Worm (Caenorhabditis elegans) whole organism, late embryonic: ENCODE results near the gene F53G2.13.

ENCODE experiments used
- F13H6.1 ChIP-seq: sonication (generic microtip); optimal IDR thresholded peaks from 2 replicates; lab custom pipeline; 2016; ENCODE audit warnings: missing genetic modification characterization, missing compliant biosample characterization
- K02D7.2 ChIP-seq: sonication (generic microtip); optimal IDR thresholded peaks from 2 replicates; lab custom pipeline; 2017; ENCODE audit warnings: mild to moderate bottlenecking, missing genetic modification characterization, missing compliant biosample characterization
- K09A11.1 ChIP-seq: sonication (generic microtip); optimal IDR thresholded peaks from 2 replicates; lab custom pipeline; 2017; ENCODE audit warnings: antibody characterized with exemption, mild to moderate bottlenecking, missing genetic modification characterization, missing compliant biosample characterization; ENCODE audit not compliant: insufficient read depth
- T23F11.4 ChIP-seq: fragments of 200-800 bp; sonication (Bioruptor generic); optimal IDR thresholded peaks from 2 replicates; lab custom pipeline; 2018; ENCODE audit warnings: mild to moderate bottlenecking, missing genetic modification characterization, missing compliant biosample characterization
- Y22D7AL.16 ChIP-seq: sonication (generic microtip); optimal IDR thresholded peaks from 2 replicates; lab custom pipeline; 2016; ENCODE audit warnings: missing genetic modification characterization, missing compliant biosample characterization
- ahr-1 ChIP-seq: sonication (generic microtip); optimal IDR thresholded peaks from 2 replicates; lab custom pipeline; 2016; ENCODE audit warnings: missing genetic modification characterization, missing compliant biosample characterization
- ama-1 ChIP-seq: fragments of 150-350 bp; optimal IDR thresholded peaks from 2 replicates; lab custom pipeline; 2014
- ceh-18 ChIP-seq: sonication (generic microtip); optimal IDR thresholded peaks from 2 replicates; lab custom pipeline; 2016; ENCODE audit warnings: missing genetic modification characterization, missing compliant biosample characterization
- ceh-2 ChIP-seq: sonication (generic microtip); optimal IDR thresholded peaks from 2 replicates; lab custom pipeline; 2016; ENCODE audit warnings: missing genotype, missing genetic modification characterization, missing compliant biosample characterization
- ceh-22 ChIP-seq: sonication (generic microtip); optimal IDR thresholded peaks from 2 replicates; lab custom pipeline; 2017; ENCODE audit warnings: missing biosample characterization, missing genetic modification characterization
- ceh-31 ChIP-seq: sonication (generic microtip); optimal IDR thresholded peaks from 2 replicates; lab custom pipeline; 2016; ENCODE audit warnings: missing genetic modification characterization, missing compliant biosample characterization
- ceh-34 ChIP-seq: sonication (generic microtip); optimal IDR thresholded peaks from 2 replicates; lab custom pipeline; 2016; ENCODE audit warnings: mild to moderate bottlenecking, missing genetic modification characterization, missing compliant biosample characterization
- ceh-6 ChIP-seq: fragments of 200-800 bp; sonication (Bioruptor generic); optimal IDR thresholded peaks from 2 replicates; lab custom pipeline; 2018; ENCODE audit warnings: mild to moderate bottlenecking, missing genetic modification characterization, missing compliant biosample characterization
- dve-1 ChIP-seq: sonication (generic microtip); optimal IDR thresholded peaks from 2 replicates; lab custom pipeline; 2017; ENCODE audit warnings: antibody characterized with exemption, mild to moderate bottlenecking, missing genetic modification characterization, missing compliant biosample characterization
- eyg-1 ChIP-seq: sonication (generic microtip); optimal IDR thresholded peaks from 2 replicates; lab custom pipeline; 2016; ENCODE audit warnings: missing genotype, missing genetic modification characterization, missing compliant biosample characterization
- fax-1 ChIP-seq: sonication (generic microtip); optimal IDR thresholded peaks from 2 replicates; lab custom pipeline; 2016; ENCODE audit warnings: missing genotype, missing genetic modification characterization, missing compliant biosample characterization
- fkh-10 ChIP-seq: fragments of 150-350 bp; optimal IDR thresholded peaks from 2 replicates; lab custom pipeline; 2014; ENCODE audit warnings: missing biosample characterization, missing genetic modification reagents, missing genetic modification characterization
- gmeb-2 ChIP-seq: sonication (generic microtip); optimal IDR thresholded peaks from 2 replicates; lab custom pipeline; 2016; ENCODE audit warnings: missing genetic modification characterization, inconsistent platforms, missing compliant biosample characterization
- hlh-6 ChIP-seq: sonication (generic microtip); optimal IDR thresholded peaks from 2 replicates; lab custom pipeline; 2016; ENCODE audit warnings: missing genotype, missing genetic modification characterization, missing compliant biosample characterization
- hlh-8 ChIP-seq: sonication (generic microtip); optimal IDR thresholded peaks from 2 replicates; lab custom pipeline; 2016; ENCODE audit warnings: missing genotype, missing genetic modification characterization, missing compliant biosample characterization
- lin-11 ChIP-seq: fragments of 200-800 bp; sonication (Bioruptor generic); optimal IDR thresholded peaks from 2 replicates; lab custom pipeline; 2018; ENCODE audit warnings: mild to moderate bottlenecking, missing genetic modification characterization, missing compliant biosample characterization
- nhr-11 ChIP-seq: fragments of 150-350 bp; optimal IDR thresholded peaks from 2 replicates; lab custom pipeline; 2014; ENCODE audit warnings: missing biosample characterization, missing genetic modification characterization
- nhr-232 ChIP-seq: sonication (generic microtip); optimal IDR thresholded peaks from 2 replicates; lab custom pipeline; 2016; ENCODE audit warnings: missing genetic modification characterization, missing compliant biosample characterization
- odd-2 ChIP-seq: sonication (generic microtip); optimal IDR thresholded peaks from 2 replicates; lab custom pipeline; 2017; ENCODE audit warnings: antibody characterized with exemption, mild to moderate bottlenecking, missing genetic modification characterization, missing compliant biosample characterization
- pag-3 ChIP-seq: sonication (generic microtip); optimal IDR thresholded peaks from 2 replicates; lab custom pipeline; 2016; ENCODE audit warnings: missing compliant biosample characterization, missing genetic modification characterization, borderline replicate concordance
- pat-9 ChIP-seq: fragments of 200-800 bp; sonication (Bioruptor generic); optimal IDR thresholded peaks from 2 replicates; lab custom pipeline; 2018; ENCODE audit warnings: mild to moderate bottlenecking, missing genetic modification characterization, moderate library complexity, missing compliant biosample characterization
- pax-1 ChIP-seq: fragments of 150-350 bp; optimal IDR thresholded peaks from 2 replicates; lab custom pipeline; 2014; ENCODE audit warnings: missing biosample characterization, missing genetic modification characterization
- pha-4 ChIP-seq: fragments of 150-350 bp; optimal IDR thresholded peaks from 2 replicates; lab custom pipeline; 2018; ENCODE audit warnings: missing biosample characterization, missing genetic modification reagents, missing genetic modification characterization
- pqm-1 ChIP-seq: sonication (generic microtip); optimal IDR thresholded peaks from 2 replicates; lab custom pipeline; 2016; ENCODE audit warnings: missing genetic modification characterization, missing compliant biosample characterization
- ref-2 ChIP-seq: sonication (generic microtip); optimal IDR thresholded peaks from 2 replicates; lab custom pipeline; 2016; ENCODE audit warnings: missing genetic modification characterization, missing compliant biosample characterization
- sox-4 ChIP-seq: sonication (generic microtip); optimal IDR thresholded peaks from 2 replicates; lab custom pipeline; 2017; ENCODE audit warnings: mild to moderate bottlenecking, missing genetic modification characterization, inconsistent platforms, missing compliant biosample characterization
- tbx-2 ChIP-seq: sonication (generic microtip); optimal IDR thresholded peaks from 2 replicates; lab custom pipeline; 2016; ENCODE audit warnings: missing genetic modification characterization, missing compliant biosample characterization
- tbx-7 ChIP-seq: sonication (generic microtip); optimal IDR thresholded peaks from 2 replicates; lab custom pipeline; 2016; ENCODE audit warnings: missing genotype, missing genetic modification characterization, missing compliant biosample characterization
- unc-55 ChIP-seq: sonication (generic microtip); optimal IDR thresholded peaks from 2 replicates; lab custom pipeline; 2017; ENCODE audit warnings: missing biosample characterization, missing genetic modification reagents, missing genetic modification characterization
- unc-86 ChIP-seq: sonication (generic microtip); optimal IDR thresholded peaks from 2 replicates; lab custom pipeline; 2016; ENCODE audit warnings: missing genetic modification characterization, missing compliant biosample characterization
- zip-5 ChIP-seq: sonication (generic microtip); optimal IDR thresholded peaks from 2 replicates; lab custom pipeline; 2016; ENCODE audit warnings: missing genetic modification characterization, missing compliant biosample characterization
- ztf-16 ChIP-seq: sonication (generic microtip); optimal IDR thresholded peaks from 2 replicates; lab custom pipeline; 2017; ENCODE audit warnings: missing genetic modification characterization, missing compliant biosample characterization

Gene F53G2.13

ce11 chrII:2440312-2440711 lies 43.3 kb upstream of the F53G2.13 start:
- TF ChIP-seq pha-4 (tag; lab: Kevin White, UChicago) (no peak), K02D7.2 (tag; lab: Kevin White, UChicago) (no peak)

DNA sequence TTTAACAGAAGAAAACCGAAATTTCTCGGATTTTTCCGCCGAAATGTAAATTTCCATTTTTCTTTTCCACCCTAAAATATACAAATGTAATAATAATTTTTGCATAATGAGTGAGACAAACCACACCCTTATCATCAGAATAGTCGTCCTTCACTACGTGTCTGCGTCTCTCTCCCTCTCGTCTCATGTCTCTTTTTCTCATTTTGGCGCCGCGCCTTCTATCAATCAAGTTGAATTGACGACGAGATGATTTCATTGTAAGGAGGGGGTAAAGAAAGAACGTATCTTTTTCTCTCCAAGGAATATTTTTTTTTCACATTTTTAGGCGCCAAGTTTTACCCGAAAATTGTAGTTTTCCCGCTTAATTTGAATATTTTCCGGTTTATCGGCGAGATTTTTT lies 41.4 kb upstream of the F53G2.13 start:
- no peak for TF ChIP-seq K02D7.2 (tag; lab: Kevin White, UChicago)
- no peak for TF ChIP-seq fax-1 (tag; lab: Kevin White, UChicago)
- no peak for TF ChIP-seq ceh-18 (tag; lab: Kevin White, UChicago)
- no peak for TF ChIP-seq ceh-22 (tag; lab: Kevin White, UChicago)
- no peak for TF ChIP-seq tbx-2 (tag; lab: Kevin White, UChicago)
- no peak for TF ChIP-seq nhr-232 (tag; lab: Kevin White, UChicago)
- no peak for TF ChIP-seq fkh-10 (GFP tag; lab: Kevin White, UChicago)
- no peak for TF ChIP-seq hlh-6
- TF ChIP-seq eyg-1, result no peak
- TF ChIP-seq pat-9, result no peak
- TF ChIP-seq ceh-34 (tag; lab: Kevin White, UChicago), result no peak
- no peak for TF ChIP-seq F13H6.1 (tag; lab: Kevin White, UChicago)
- TF ChIP-seq Y22D7AL.16 (tag; lab: Kevin White, UChicago), result no peak

ce11 chrII:2442979-2443378 lies 40.6 kb upstream of the F53G2.13 start, which contains the start of gene vab-19:
Gene vab-19, plus strand, starts transcription at chrII:2443279.
- TF ChIP-seq odd-2 (tag; lab: Kevin White, UChicago) (no peak), pag-3 (no peak), ahr-1 (tag; lab: Kevin White, UChicago) (no peak), ama-1 (lab: Kevin White, UChicago) (no peak), hlh-8 (tag; lab: Kevin White, UChicago) (no peak), eyg-1 (no peak), T23F11.4 (GFP tag; lab: Kevin White, UChicago) (no peak), F13H6.1 (tag; lab: Kevin White, UChicago) (no peak), ceh-31 (tag; lab: Kevin White, UChicago) (no peak), tbx-7 (no peak), pax-1 (tag; lab: Kevin White, UChicago) (no peak), gmeb-2 (tag; lab: Kevin White, UChicago) (no peak), ceh-2 (tag; lab: Kevin White, UChicago) (no peak), K09A11.1 (tag; lab: Kevin White, UChicago) (no peak), lin-11 (tag; lab: Kevin White, UChicago) (no peak), ceh-22 (tag; lab: Kevin White, UChicago) (no peak), zip-5 (tag; lab: Kevin White, UChicago) (no peak), sox-4 (no peak), dve-1 (no peak), hlh-6 (no peak)
- TF ChIP-seq, all 69 proteins: peak for 0

DNA sequence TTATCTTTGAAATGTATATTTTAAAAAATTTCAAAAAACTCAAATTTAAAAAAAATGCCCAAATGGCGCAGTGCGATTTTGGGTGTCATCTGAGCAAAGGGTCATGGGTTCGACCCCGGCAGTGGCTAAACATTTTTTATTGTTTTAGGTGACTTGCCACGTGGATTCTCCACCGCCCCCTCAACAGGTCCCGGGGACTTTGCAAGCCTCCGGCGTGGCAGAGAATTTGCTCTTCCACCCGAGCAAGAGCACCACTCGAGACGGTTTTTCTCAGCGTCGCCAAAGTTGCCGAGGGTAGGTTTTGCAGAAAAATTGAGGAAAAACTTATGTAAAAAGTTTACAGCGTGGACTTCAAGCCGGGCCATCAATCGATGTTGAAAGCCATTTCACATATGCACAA lies 38.4 kb upstream of the F53G2.13 start:
- TF ChIP-seq ceh-18 (tag; lab: Kevin White, UChicago) (no peak), pag-3 (no peak), unc-86 (no peak), ref-2 (tag; lab: Kevin White, UChicago) (no peak), eyg-1 (no peak), unc-55 (no peak), nhr-11 (tag; lab: Kevin White, UChicago) (no peak), nhr-232 (tag; lab: Kevin White, UChicago) (no peak), pqm-1 (tag; lab: Kevin White, UChicago) (no peak), pat-9 (no peak), ztf-16 (no peak), gmeb-2 (tag; lab: Kevin White, UChicago) (no peak), sox-4 (no peak), pax-1 (tag; lab: Kevin White, UChicago) (no peak), ceh-6 (GFP tag; lab: Kevin White, UChicago) (no peak), ahr-1 (tag; lab: Kevin White, UChicago) (no peak)
